Worm (Caenorhabditis elegans): ENCODE data around the gene C07G1.7.
A peak's percentile ranks its signal among the peaks of the same experiment; 100 is the strongest.

C07G1.7 gene

ce11 chrIV:8226474-8226873, 14.8 kb upstream of the C07G1.7 start:
- TF ChIP-seq unc-120 (tag; optimal IDR thresholded peaks at IDR 0.05; ENCODE audit: poor library complexity, severe bottlenecking) (no peak), tbx-8 (GFP tag; optimal IDR thresholded peaks at IDR 0.05) (no peak), nhr-28 (tag; optimal IDR thresholded peaks at IDR 0.05) (no peak), nhr-76 (tag; optimal IDR thresholded peaks at IDR 0.05) (no peak), unc-39 (tag; optimal IDR thresholded peaks at IDR 0.05) (no peak), lin-13 (tag; optimal IDR thresholded peaks at IDR 0.05) (no peak), lin-32 (GFP tag; optimal IDR thresholded peaks at IDR 0.05) (no peak), ces-1 (GFP tag; optimal IDR thresholded peaks at IDR 0.05) (no peak), lsy-2 (tag; optimal IDR thresholded peaks at IDR 0.05) (no peak), flh-1 (GFP tag; optimal IDR thresholded peaks at IDR 0.05) (no peak), bed-3 (GFP tag; optimal IDR thresholded peaks at IDR 0.05) (no peak), elt-3 (tag; optimal IDR thresholded peaks at IDR 0.05) (no peak), ceh-39 (tag; optimal IDR thresholded peaks at IDR 0.05) (no peak), sptf-1 (tag; optimal IDR thresholded peaks at IDR 0.05) (no peak), mls-2 (tag; optimal IDR thresholded peaks at IDR 0.05) (no peak), zip-8 (tag; optimal IDR thresholded peaks at IDR 0.05) (no peak), nhr-237 (tag; optimal IDR thresholded peaks at IDR 0.05) (no peak)

ce11 chrIV:8225357-8225756, 13.7 kb upstream of the C07G1.7 start, which contains the start of gene serp-1.2:
Gene serp-1.2 (plus strand): TSS chrIV:8225674.
- TF ChIP-seq mls-2 (tag; optimal IDR thresholded peaks at IDR 0.05) (no peak), nhr-76 (tag; optimal IDR thresholded peaks at IDR 0.05) (no peak), elt-1 (tag; optimal IDR thresholded peaks at IDR 0.05; ENCODE audit: borderline replicate concordance, insufficient read depth) (no peak), snpc-4 (tag; optimal IDR thresholded peaks at IDR 0.05) (no peak), nhr-12 (tag; optimal IDR thresholded peaks at IDR 0.05) (no peak), elt-3 (tag; optimal IDR thresholded peaks at IDR 0.05) (no peak), mep-1 (tag; optimal IDR thresholded peaks at IDR 0.05) (no peak)

- no peak for TF ChIP-seq ztf-11 (tag; optimal IDR thresholded peaks at IDR 0.05)
- no peak for TF ChIP-seq lsy-2 (tag; optimal IDR thresholded peaks at IDR 0.05)
- TF ChIP-seq mab-5 (tag; optimal IDR thresholded peaks at IDR 0.05), result no peak
- no peak for TF ChIP-seq bed-3 (GFP tag; optimal IDR thresholded peaks at IDR 0.05)
- no peak for TF ChIP-seq mep-1 (tag; optimal IDR thresholded peaks at IDR 0.05)
- no peak for TF ChIP-seq nhr-237 (tag; optimal IDR thresholded peaks at IDR 0.05)
- no peak for TF ChIP-seq elt-3 (tag; optimal IDR thresholded peaks at IDR 0.05)
Measured at ce11 chrIV:8223055-8223454, 11.4 kb upstream of the C07G1.7 start.

- peak; percentile 53 for TF ChIP-seq hlh-1 (tag; optimal IDR thresholded peaks at IDR 0.05)
- no peak for TF ChIP-seq pha-4 (tag; optimal IDR thresholded peaks at IDR 0.05)
Measured at ce11 chrIV:8221946-8222345, 10.3 kb upstream of the C07G1.7 start, which contains the start of gene gpx-6. Gene gpx-6 (plus strand): TSS chrIV:8222202.

- no peak for TF ChIP-seq sptf-1 (tag; optimal IDR thresholded peaks at IDR 0.05)
- peak; percentile 4 for TF ChIP-seq elt-1 (tag; optimal IDR thresholded peaks at IDR 0.05; ENCODE audit: borderline replicate concordance, insufficient read depth)
Measured at ce11 chrIV:8219987-8220386, 8.3 kb upstream of the C07G1.7 start, which contains the start of gene ocr-2. Gene ocr-2 (minus strand): TSS chrIV:8220087.

- TF ChIP-seq ham-2 (GFP tag; optimal IDR thresholded peaks at IDR 0.05) (no peak), nhr-237 (tag; optimal IDR thresholded peaks at IDR 0.05) (no peak), tbx-8 (GFP tag; optimal IDR thresholded peaks at IDR 0.05) (no peak), elt-1 (tag; optimal IDR thresholded peaks at IDR 0.05; ENCODE audit: borderline replicate concordance, insufficient read depth) (no peak), blmp-1 (tag; optimal IDR thresholded peaks at IDR 0.05) (no peak), pha-4 (tag; optimal IDR thresholded peaks at IDR 0.05) (no peak), ceh-43 (GFP tag; optimal IDR thresholded peaks at IDR 0.05) (no peak), unc-39 (tag; optimal IDR thresholded peaks at IDR 0.05) (no peak), zip-8 (tag; optimal IDR thresholded peaks at IDR 0.05) (no peak), nhr-28 (tag; optimal IDR thresholded peaks at IDR 0.05) (no peak), sptf-1 (tag; optimal IDR thresholded peaks at IDR 0.05) (no peak)
Measured at ce11 chrIV:8210300-8210699, 1.3 kb downstream of the C07G1.7 start, which contains the start of gene C07G1.6. Gene C07G1.6 (minus strand): TSS chrIV:8210400.

ce11 chrIV:8208855-8209254, 2.8 kb downstream of the C07G1.7 start:
- TF ChIP-seq ces-1 (GFP tag; optimal IDR thresholded peaks at IDR 0.05) (no peak), blmp-1 (tag; optimal IDR thresholded peaks at IDR 0.05) (no peak), nhr-28 (tag; optimal IDR thresholded peaks at IDR 0.05) (no peak), lin-32 (GFP tag; optimal IDR thresholded peaks at IDR 0.05) (no peak)

Measured in whole organism, mixed stage, embryonic.